Fruit fly (Drosophila melanogaster) Kc167 (cell line): ENCODE results near the gene CG14221.

ENCODE experiments used
- Myc ChIP-seq: fragments of >200 bp; optimal IDR thresholded peaks from 2 replicates; lab custom pipeline; 2017; ENCODE audit warnings: missing external identifiers
- Sin3A ChIP-seq: fragments of >200 bp; optimal IDR thresholded peaks from 2 replicates; lab custom pipeline; 2018; ENCODE audit warnings: missing external identifiers

DNA sequence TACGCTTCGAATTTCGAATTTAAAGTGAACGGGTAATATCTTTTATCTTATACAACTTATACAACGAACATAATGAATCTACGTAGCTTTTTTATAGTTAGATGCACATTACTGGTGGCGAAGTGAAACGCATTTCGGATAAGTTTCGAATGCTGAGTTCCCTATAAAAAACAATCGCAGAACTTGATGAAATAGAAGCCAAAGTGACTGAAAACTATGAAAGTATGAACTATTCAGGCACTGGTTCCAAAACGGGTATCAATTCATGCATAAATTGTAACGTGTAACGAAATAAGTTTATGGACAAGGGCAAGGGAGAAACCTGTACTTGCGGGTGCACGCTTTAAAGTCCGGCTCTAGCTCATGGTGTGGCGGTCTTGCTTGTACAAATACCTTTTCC is 25.2 kb downstream of the CG14221 start:
- no peak for TF ChIP-seq Sin3A (lab: Kevin White, UChicago)
- no peak for TF ChIP-seq Myc (lab: Kevin White, UChicago)
